Fruit fly (Drosophila melanogaster) whole organism, prepupa: ENCODE measurements around the gene CG31800.
A peak's percentile ranks its signal among the peaks of the same experiment; 100 is the strongest.

Source experiments
- CG10631 ChIP-seq: fragments of 200-800 bp; sonication (Bioruptor generic); optimal IDR thresholded peaks from 2 replicates; lab custom pipeline; 2016; ENCODE audit warnings: missing biosample characterization, missing genetic modification characterization
- CG11294 ChIP-seq: fragments of 200-800 bp; sonication (Bioruptor generic); IDR thresholded peaks from 2 replicates; pipeline ENCODE4 v1.3.6; 2022; ENCODE audit warnings: missing biosample characterization, missing genetic modification characterization
- CG11762 ChIP-seq: fragments of 200-800 bp; sonication (Bioruptor generic); optimal IDR thresholded peaks from 3 replicates; lab custom pipeline; 2016; ENCODE audit warnings: missing biosample characterization, missing genetic modification characterization; ENCODE audit not compliant: insufficient read depth
- CG15336 ChIP-seq: fragments of 200-800 bp; sonication (Bioruptor generic); IDR thresholded peaks from 2 replicates; pipeline ENCODE4 v1.3.6; 2022; ENCODE audit warnings: missing biosample characterization, missing genetic modification characterization
- CG16779 ChIP-seq: fragments of 200-800 bp; sonication (Bioruptor generic); optimal IDR thresholded peaks from 3 replicates; lab custom pipeline; 2017; ENCODE audit warnings: missing biosample characterization, mild to moderate bottlenecking, missing genetic modification characterization
- CG3032 ChIP-seq: fragments of 200-800 bp; optimal IDR thresholded peaks from 2 replicates; lab custom pipeline; 2019; ENCODE audit warnings: missing biosample characterization, mild to moderate bottlenecking, missing genetic modification characterization, moderate library complexity
- CG31627 ChIP-seq: fragments of 200-800 bp; sonication (Bioruptor generic); optimal IDR thresholded peaks from 3 replicates; lab custom pipeline; 2016; ENCODE audit warnings: missing biosample characterization, missing genetic modification characterization
- CG32006 ChIP-seq: fragments of 200-800 bp; sonication (Bioruptor generic); optimal IDR thresholded peaks from 3 replicates; lab custom pipeline; 2017; ENCODE audit warnings: missing biosample characterization, mild to moderate bottlenecking, missing genetic modification characterization
- CG3919 ChIP-seq: fragments of 200-800 bp; sonication (Bioruptor generic); optimal IDR thresholded peaks from 3 replicates; lab custom pipeline; 2016; ENCODE audit warnings: missing biosample characterization, missing genetic modification characterization
- CG4318 ChIP-seq: fragments of 200-800 bp; sonication (Bioruptor generic); optimal IDR thresholded peaks from 3 replicates; lab custom pipeline; 2017; ENCODE audit warnings: missing biosample characterization, mild to moderate bottlenecking, missing genetic modification characterization
- CG6808 ChIP-seq: fragments of 200-800 bp; sonication (Bioruptor generic); optimal IDR thresholded peaks from 3 replicates; lab custom pipeline; 2017; ENCODE audit warnings: missing biosample characterization, missing genetic modification characterization, mild to moderate bottlenecking, moderate library complexity, missing genetic modification reagents
- CG6854 ChIP-seq: fragments of 200-800 bp; sonication (Bioruptor generic); optimal IDR thresholded peaks from 2 replicates; lab custom pipeline; 2017; ENCODE audit warnings: missing biosample characterization, mild to moderate bottlenecking, missing genetic modification characterization
- CG7368 ChIP-seq: fragments of 200-800 bp; sonication (Bioruptor generic); optimal IDR thresholded peaks from 3 replicates; lab custom pipeline; 2016; ENCODE audit warnings: missing biosample characterization, missing genetic modification characterization
- CG8119 ChIP-seq: fragments of 200-800 bp; sonication (Bioruptor generic); IDR thresholded peaks from 3 replicates; pipeline ENCODE4 v1.3.6; 2022; ENCODE audit warnings: missing biosample characterization, missing genetic modification characterization
- CG8319 ChIP-seq: fragments of 200-800 bp; sonication (Bioruptor generic); optimal IDR thresholded peaks from 3 replicates; lab custom pipeline; 2016; ENCODE audit warnings: missing biosample characterization, missing genetic modification characterization
- Eip75B ChIP-seq: fragments of 200-800 bp; sonication (Bioruptor generic); optimal IDR thresholded peaks from 3 replicates; lab custom pipeline; 2016; ENCODE audit warnings: missing biosample characterization, missing genetic modification characterization
- Eip78C ChIP-seq: fragments of 200-800 bp; sonication (Bioruptor generic); peaks from one replicate; lab custom pipeline; 2016; ENCODE audit warnings: missing biosample characterization, missing genetic modification characterization
- Eip93F ChIP-seq: fragments of 200-800 bp; sonication (Bioruptor generic); optimal IDR thresholded peaks from 2 replicates; lab custom pipeline; 2016; ENCODE audit warnings: missing biosample characterization, mild to moderate bottlenecking, missing genetic modification characterization
- Ets96B ChIP-seq: fragments of 200-800 bp; optimal IDR thresholded peaks from 2 replicates; lab custom pipeline; 2019; ENCODE audit warnings: missing biosample characterization, mild to moderate bottlenecking, missing genetic modification characterization, moderate library complexity
- Gug ChIP-seq: fragments of 200-800 bp; sonication (Bioruptor generic); IDR thresholded peaks from 2 replicates; pipeline ENCODE4 v1.3.6; 2022; ENCODE audit warnings: missing biosample characterization, missing genetic modification characterization
- Hr38 ChIP-seq: sonication (Bioruptor generic); optimal IDR thresholded peaks from 2 replicates; lab custom pipeline; 2016; ENCODE audit warnings: missing biosample characterization, missing genetic modification characterization
- Hr39 ChIP-seq: fragments of 200-800 bp; sonication (Bioruptor generic); optimal IDR thresholded peaks from 2 replicates; lab custom pipeline; 2016; ENCODE audit warnings: missing biosample characterization, missing genetic modification characterization
- Hr4 ChIP-seq: fragments of 200-800 bp; sonication (Bioruptor generic); optimal IDR thresholded peaks from 3 replicates; lab custom pipeline; 2016; ENCODE audit warnings: missing biosample characterization, missing genetic modification characterization
- Lpt ChIP-seq: fragments of 200-800 bp; sonication (Bioruptor generic); optimal IDR thresholded peaks from 3 replicates; lab custom pipeline; 2016; ENCODE audit warnings: missing biosample characterization, missing genetic modification characterization
- Met ChIP-seq: fragments of 200-800 bp; sonication (Bioruptor generic); optimal IDR thresholded peaks from 3 replicates; lab custom pipeline; 2016; ENCODE audit warnings: missing biosample characterization, missing genetic modification characterization
- OdsH ChIP-seq: fragments of 200-800 bp; sonication (Bioruptor generic); optimal IDR thresholded peaks from 3 replicates; lab custom pipeline; 2016; ENCODE audit warnings: missing biosample characterization, missing genetic modification characterization
- Smox ChIP-seq: fragments of 200-800 bp; sonication (Bioruptor generic); optimal IDR thresholded peaks from 3 replicates; lab custom pipeline; 2016; ENCODE audit warnings: missing biosample characterization, missing genetic modification characterization
- Sox102F ChIP-seq: fragments of 200-800 bp; sonication (Bioruptor generic); optimal IDR thresholded peaks from 2 replicates; lab custom pipeline; 2016; ENCODE audit warnings: missing biosample characterization, mild to moderate bottlenecking, missing genetic modification characterization
- Sox14 ChIP-seq: fragments of 200-800 bp; sonication (Bioruptor generic); optimal IDR thresholded peaks from 3 replicates; lab custom pipeline; 2016; ENCODE audit warnings: missing biosample characterization, missing genetic modification characterization
- Sox15 ChIP-seq: fragments of 200-800 bp; sonication (Bioruptor generic); optimal IDR thresholded peaks from 3 replicates; lab custom pipeline; 2016; ENCODE audit warnings: missing biosample characterization, missing genetic modification characterization
- achi ChIP-seq: fragments of 200-800 bp; sonication (Bioruptor generic); optimal IDR thresholded peaks from 3 replicates; lab custom pipeline; 2016; ENCODE audit warnings: missing biosample characterization, missing genetic modification characterization
- acj6 ChIP-seq: fragments of 200-800 bp; sonication (Bioruptor generic); optimal IDR thresholded peaks from 3 replicates; lab custom pipeline; 2016; ENCODE audit warnings: missing biosample characterization, missing genetic modification characterization
- cyc ChIP-seq: fragments of 200-800 bp; sonication (Bioruptor generic); optimal IDR thresholded peaks from 3 replicates; lab custom pipeline; 2016; ENCODE audit warnings: missing biosample characterization, missing genetic modification characterization
- dac ChIP-seq: fragments of 200-800 bp; sonication (Bioruptor generic); optimal IDR thresholded peaks from 2 replicates; lab custom pipeline; 2017; ENCODE audit warnings: missing biosample characterization, mild to moderate bottlenecking, missing genetic modification characterization
- eg ChIP-seq: fragments of 200-800 bp; sonication (Bioruptor generic); IDR thresholded peaks from 3 replicates; pipeline ENCODE4 v1.3.6; 2022; ENCODE audit warnings: missing biosample characterization, missing genetic modification characterization
- esn ChIP-seq: fragments of 200-800 bp; sonication (Bioruptor generic); optimal IDR thresholded peaks from 2 replicates; lab custom pipeline; 2016; ENCODE audit warnings: missing biosample characterization, mild to moderate bottlenecking, missing genetic modification characterization, moderate library complexity
- fd85E ChIP-seq: fragments of 200-800 bp; sonication (Bioruptor generic); optimal IDR thresholded peaks from 3 replicates; lab custom pipeline; 2016; ENCODE audit warnings: missing biosample characterization, missing genetic modification characterization
- lz ChIP-seq: fragments of 200-800 bp; sonication (Bioruptor generic); optimal IDR thresholded peaks from 3 replicates; lab custom pipeline; 2016; ENCODE audit warnings: missing biosample characterization, missing genetic modification characterization
- net ChIP-seq: fragments of 200-800 bp; sonication (Bioruptor generic); optimal IDR thresholded peaks from 3 replicates; lab custom pipeline; 2016; ENCODE audit warnings: missing biosample characterization, missing genetic modification characterization
- salr ChIP-seq, 2 experiments: fragments of 200-800 bp; sonication (Bioruptor generic); optimal IDR thresholded peaks; 3 replicates each; lab custom pipeline; 2016 to 2018; ENCODE audit warnings: missing biosample characterization in 2 of 2, missing genetic modification characterization in 2 of 2, mild to moderate bottlenecking in 1 of 2
- spab ChIP-seq: fragments of 200-800 bp; sonication (Bioruptor generic); optimal IDR thresholded peaks from 2 replicates; lab custom pipeline; 2017; ENCODE audit warnings: missing biosample characterization, mild to moderate bottlenecking, missing genetic modification characterization, missing genetic modification reagents
- ss ChIP-seq, 2 experiments: fragments of 200-800 bp; sonication (Bioruptor generic); optimal IDR thresholded peaks; 2 replicates in 1 of 2; 3 replicates in 1 of 2; lab custom pipeline; 2017 to 2018; ENCODE audit warnings: mild to moderate bottlenecking in 2 of 2, missing biosample characterization in 2 of 2, missing genetic modification characterization in 2 of 2, moderate library complexity in 1 of 2
- vri ChIP-seq: fragments of 200-800 bp; sonication (Bioruptor generic); optimal IDR thresholded peaks from 3 replicates; lab custom pipeline; 2016; ENCODE audit warnings: missing biosample characterization, mild to moderate bottlenecking, missing genetic modification characterization

CG31800 gene

dm6 chr2L:19011895-19012645 lies 22.3 kb downstream of the CG31800 start (continued):
- TF ChIP-seq acj6 (GFP tag; lab: Kevin White, UChicago) (peak; percentile 70), dac (GFP tag; lab: Kevin White, UChicago) (no peak), vri (peak; percentile 54), CG6854 (GFP tag; lab: Kevin White, UChicago) (no peak), Eip75B (GFP tag; lab: Kevin White, UChicago) (peak; percentile 73), fd85E (GFP tag; lab: Kevin White, UChicago) (no peak), CG11294 (GFP tag; lab: Robert Waterston, UW) (peak; percentile 71; the same call in 1 of the 2 replicates), Hr39 (GFP tag; lab: Kevin White, UChicago) (peak; percentile 80), Smox (GFP tag; lab: Kevin White, UChicago) (peak; percentile 63), Gug (GFP tag; lab: Robert Waterston, UW) (peak; percentile 74)

DNA sequence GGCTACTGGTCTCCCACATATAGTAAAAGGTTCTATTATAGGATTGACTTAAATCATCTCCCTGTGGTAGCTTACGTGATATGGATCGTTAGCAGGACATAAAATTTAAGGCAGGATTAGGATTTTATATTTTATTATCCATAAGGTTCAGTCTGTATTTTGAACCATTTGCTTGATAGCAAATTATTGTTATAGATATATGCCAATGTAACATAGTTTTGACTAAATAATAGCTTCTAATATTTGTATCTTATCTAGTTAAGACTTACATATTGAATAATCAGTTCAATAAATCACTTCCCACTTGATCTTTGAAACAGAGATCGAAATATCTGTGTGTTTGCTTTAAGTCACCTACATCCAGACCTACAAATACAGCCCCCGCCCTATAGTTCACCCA lies 23.8 kb downstream of the CG31800 start, which contains the start of gene robl37BC:
Gene robl37BC (plus strand): TSS at position 301 of the 400 bp plus-strand sequence.
- TF ChIP-seq CG6854 (GFP tag; lab: Kevin White, UChicago) (no peak), OdsH (GFP tag; lab: Kevin White, UChicago) (no peak), CG11294 (GFP tag; lab: Robert Waterston, UW) (no peak), Met (no peak)

DNA sequence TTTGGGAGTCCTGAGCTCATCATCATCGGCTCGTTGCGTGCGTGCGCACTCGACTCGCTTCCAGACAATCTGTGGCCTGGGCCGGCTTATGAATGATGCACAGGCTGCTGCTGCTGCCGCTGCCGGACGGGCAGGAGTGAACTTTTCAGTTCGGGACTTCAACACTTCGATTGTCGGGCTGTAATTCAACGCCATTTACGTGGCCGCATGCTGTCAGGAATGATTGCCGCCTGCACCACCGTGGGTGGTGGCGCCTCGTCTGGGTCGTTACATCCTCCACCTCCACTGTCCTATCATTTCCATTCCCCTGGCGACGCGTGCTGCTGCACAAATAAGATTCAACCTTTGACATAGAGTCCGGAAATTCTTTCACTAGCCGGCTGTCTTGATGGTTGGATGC lies 24.3 kb downstream of the CG31800 start:
- TF ChIP-seq cyc (GFP tag; lab: Kevin White, UChicago), result no peak
- no peak for TF ChIP-seq Eip93F (GFP tag; lab: Kevin White, UChicago)
- TF ChIP-seq Sox14 (GFP tag; lab: Kevin White, UChicago), result no peak
- no peak for TF ChIP-seq Eip78C (GFP tag; lab: Kevin White, UChicago)
- TF ChIP-seq OdsH (GFP tag; lab: Kevin White, UChicago), result no peak
- no peak for TF ChIP-seq salr (GFP tag; optimal IDR thresholded peaks at IDR 0.05; lab: Kevin White, UChicago)

DNA sequence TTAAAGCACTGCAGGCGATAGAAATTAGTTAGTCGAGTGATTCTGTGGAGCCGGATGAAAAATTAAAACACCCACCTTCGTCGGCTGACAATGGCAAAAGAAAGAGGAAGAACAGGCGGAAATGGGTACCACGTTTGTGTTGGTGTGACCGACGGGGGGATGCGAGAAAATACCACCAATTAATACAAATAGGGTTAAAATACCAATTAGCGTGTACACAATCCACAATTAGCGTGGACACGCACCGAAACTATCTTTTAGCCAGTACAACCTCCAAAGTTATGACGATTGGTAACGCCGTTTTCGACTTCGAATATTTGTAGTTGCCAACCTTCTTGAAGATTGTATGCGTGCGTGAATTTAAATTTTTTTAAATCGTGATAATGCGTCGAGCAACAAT lies 25.2 kb downstream of the CG31800 start, which contains the start of gene RpL30:
Gene RpL30 (minus strand): TSS at position 177 of the 400 bp plus-strand sequence.
- TF ChIP-seq Hr38 (GFP tag; lab: Kevin White, UChicago), result no peak
- no peak for TF ChIP-seq Lpt (GFP tag; lab: Kevin White, UChicago)
- TF ChIP-seq dac (GFP tag; lab: Kevin White, UChicago), result peak; percentile 60
- peak; percentile 70 for TF ChIP-seq CG31627 (GFP tag; lab: Kevin White, UChicago)
- TF ChIP-seq CG3032 (tag; lab: Kevin White, UChicago), result peak; percentile 63
- TF ChIP-seq CG7368 (GFP tag; lab: Kevin White, UChicago), result peak; percentile 69
- TF ChIP-seq Gug (GFP tag; lab: Robert Waterston, UW), result no peak
- TF ChIP-seq OdsH (GFP tag; lab: Kevin White, UChicago), result peak; percentile 62
- TF ChIP-seq Sox102F (GFP tag; lab: Kevin White, UChicago), result peak; percentile 86
- peak; percentile 70 for TF ChIP-seq CG15336
- TF ChIP-seq ss (GFP tag; optimal IDR thresholded peaks at IDR 0.05; lab: Kevin White, UChicago), result peak; percentile 88 to 89
- TF ChIP-seq CG3919 (GFP tag; lab: Kevin White, UChicago), result peak; percentile 91
- TF ChIP-seq Ets96B (tag; lab: Kevin White, UChicago), result peak; percentile 60
- TF ChIP-seq esn, result peak; percentile 87
- peak; percentile 85 for TF ChIP-seq CG16779
- TF ChIP-seq CG6808 (GFP tag; lab: Kevin White, UChicago), result peak; percentile 96
- TF ChIP-seq eg (GFP tag; lab: Robert Waterston, UW), result peak; percentile 85
- TF ChIP-seq CG4318 (GFP tag; lab: Kevin White, UChicago), result no peak
- peak; percentile 90 for TF ChIP-seq net
- peak; percentile 36 for TF ChIP-seq Sox15 (GFP tag; lab: Kevin White, UChicago)
- peak; percentile 52 for TF ChIP-seq CG11762 (GFP tag; lab: Kevin White, UChicago)
- TF ChIP-seq lz, result peak; percentile 82
- TF ChIP-seq CG8119 (GFP tag; lab: Robert Waterston, UW), result 0 out of 3 replicates have a peak, but pooled peaks have one; percentile 44
- TF ChIP-seq achi (GFP tag; lab: Kevin White, UChicago), result peak; percentile 80
- peak; percentile 65 for TF ChIP-seq Hr39 (GFP tag; lab: Kevin White, UChicago)
- TF ChIP-seq CG32006 (GFP tag; lab: Kevin White, UChicago), result peak; percentile 37
- TF ChIP-seq CG6854 (GFP tag; lab: Kevin White, UChicago), result peak; percentile 98
- TF ChIP-seq CG8319 (GFP tag; lab: Kevin White, UChicago), result peak; percentile 56
- peak; percentile 33 for TF ChIP-seq CG10631 (GFP tag; lab: Kevin White, UChicago)
- TF ChIP-seq Sox14 (GFP tag; lab: Kevin White, UChicago), result peak; percentile 81
- TF ChIP-seq spab, result peak; percentile 46
- TF ChIP-seq Hr4 (GFP tag; lab: Kevin White, UChicago), result peak; percentile 26
